Worm (Caenorhabditis elegans): ENCODE data around the gene cls-1.
A peak's percentile ranks its signal among the peaks of the same experiment; 100 is the strongest.

The cls-1 gene

ce11 chrIII:7530830-7531229 is 22.9 kb downstream of the cls-1 start:
- TF ChIP-seq unc-62 (GFP tag; optimal IDR thresholded peaks at IDR 0.05 in 1 of 2) (peak in 1 of 2 experiments; percentile 97), unc-62 (tag; optimal IDR thresholded peaks at IDR 0.05) (no peak), nhr-237 (tag; optimal IDR thresholded peaks at IDR 0.05) (no peak)

ce11 chrIII:7531385-7531784 is 23.4 kb downstream of the cls-1 start:
- TF ChIP-seq aha-1 (tag) (peak; percentile 14), ama-1 (optimal IDR thresholded peaks at IDR 0.05) (no peak), unc-62 (GFP tag; optimal IDR thresholded peaks at IDR 0.05 in 1 of 2) (peak in 1 of 2 experiments; percentile 88), unc-62 (tag; optimal IDR thresholded peaks at IDR 0.05) (no peak)

DNA sequence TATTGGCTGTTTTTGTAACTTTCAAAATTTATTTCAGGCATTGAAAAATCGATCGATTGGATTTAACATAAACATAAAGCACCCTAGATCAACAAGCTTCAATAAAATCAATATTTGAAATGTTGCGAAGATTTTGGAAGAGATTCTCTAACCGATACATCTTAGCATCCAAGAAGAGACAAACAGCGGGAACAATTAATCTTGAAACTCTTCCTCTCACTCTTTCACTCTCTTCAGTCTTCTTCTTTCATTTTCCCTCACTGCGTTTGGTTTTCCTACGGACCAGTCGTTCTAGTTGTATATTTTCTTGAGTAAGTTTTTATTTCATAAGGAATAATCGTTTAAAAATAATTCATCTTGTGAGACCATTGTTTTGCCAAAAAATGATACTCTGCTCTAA is 25.0 kb downstream of the cls-1 start:
- TF ChIP-seq nhr-11 (tag; optimal IDR thresholded peaks at IDR 0.05) (no peak), hlh-30 (tag; optimal IDR thresholded peaks at IDR 0.05; ENCODE audit: insufficient read depth) (no peak), hlh-11 (tag; optimal IDR thresholded peaks at IDR 0.05) (no peak), ztf-7 (tag; optimal IDR thresholded peaks at IDR 0.05) (no peak), ZK546.5 (tag; optimal IDR thresholded peaks at IDR 0.05) (no peak), cey-2 (tag; optimal IDR thresholded peaks at IDR 0.05; ENCODE audit: borderline replicate concordance, insufficient read depth) (no peak), ceh-32 (tag; optimal IDR thresholded peaks at IDR 0.05; ENCODE audit: poor library complexity) (no peak), dmd-6 (GFP tag; IDR thresholded peaks at IDR 0.05) (no peak), dpl-1 (GFP tag; optimal IDR thresholded peaks at IDR 0.05) (no peak), dmd-9 (GFP tag; IDR thresholded peaks at IDR 0.05) (no peak), nhr-102 (tag; optimal IDR thresholded peaks at IDR 0.05) (no peak), unc-62 (GFP tag; optimal IDR thresholded peaks at IDR 0.05 in 1 of 2) (peak in 1 of 2 experiments; percentile 66), unc-62 (tag; optimal IDR thresholded peaks at IDR 0.05) (no peak), lin-29 (GFP tag; IDR thresholded peaks at IDR 0.05) (no peak), ceh-62 (tag; optimal IDR thresholded peaks at IDR 0.05) (no peak), ceh-28 (tag; optimal IDR thresholded peaks at IDR 0.05) (peak; percentile 14), Y105C5A.15 (GFP tag; IDR thresholded peaks at IDR 0.05) (no peak), mep-1 (tag; optimal IDR thresholded peaks at IDR 0.05) (no peak)

- TF ChIP-seq ceh-20 (GFP tag; IDR thresholded peaks at IDR 0.05) = peak; percentile 51; the same call in 1 of the 2 replicates
- TF ChIP-seq mxl-3 (GFP tag; optimal IDR thresholded peaks at IDR 0.05) = peak; percentile 11
- TF ChIP-seq lsy-2 (tag; optimal IDR thresholded peaks at IDR 0.05) = peak in 1 of 2 experiments; percentile 76
- TF ChIP-seq duxl-1 (tag; optimal IDR thresholded peaks at IDR 0.05; ENCODE audit: poor library complexity) = peak; percentile 56
- peak; percentile 60; the same call in 1 of the 2 replicates for TF ChIP-seq tra-1 (GFP tag; IDR thresholded peaks at IDR 0.05)
- no peak for TF ChIP-seq pqm-1 (tag; optimal IDR thresholded peaks at IDR 0.05)
- TF ChIP-seq dpl-1 (GFP tag; optimal IDR thresholded peaks at IDR 0.05) = no peak
- TF ChIP-seq ztf-7 (tag; optimal IDR thresholded peaks at IDR 0.05) = no peak
- peak in 1 of 2 experiments; percentile 100 for TF ChIP-seq unc-62 (GFP tag; optimal IDR thresholded peaks at IDR 0.05 in 1 of 2)
- no peak for TF ChIP-seq unc-62 (tag; optimal IDR thresholded peaks at IDR 0.05)
- TF ChIP-seq lin-29 (GFP tag; IDR thresholded peaks at IDR 0.05) = no peak
- TF ChIP-seq mep-1 (tag; optimal IDR thresholded peaks at IDR 0.05) = peak; percentile 10
- TF ChIP-seq nhr-10 (tag; optimal IDR thresholded peaks at IDR 0.05) = no peak
- no peak for TF ChIP-seq zfp-3 (GFP tag; conservative IDR thresholded peaks at IDR 0.05)
- no peak for TF ChIP-seq zip-2 (tag; optimal IDR thresholded peaks at IDR 0.05)
- no peak for TF ChIP-seq ztf-11 (tag; optimal IDR thresholded peaks at IDR 0.05)
- peak; percentile 30 for TF ChIP-seq aha-1 (tag)
- TF ChIP-seq saeg-2 (GFP tag; IDR thresholded peaks at IDR 0.05) = no peak
- no peak for TF ChIP-seq spr-3 (GFP tag; optimal IDR thresholded peaks at IDR 0.05)
- no peak for TF ChIP-seq tag-97 (GFP tag; IDR thresholded peaks at IDR 0.05)
- no peak for TF ChIP-seq daf-12 (tag; optimal IDR thresholded peaks at IDR 0.05)
- TF ChIP-seq attf-4 (tag; optimal IDR thresholded peaks at IDR 0.05) = no peak
These were observed 26.7 kb downstream of the cls-1 start for ce11 chrIII:7534648-7535047.

Data from whole organism, L4 larva.